Worm (Caenorhabditis elegans) whole organism, L4 larva: ENCODE data around the gene Y45G5AM.3.

Source experiments
- F37D6.2 ChIP-seq: sonication (generic microtip); optimal IDR thresholded peaks from 2 replicates; lab custom pipeline; 2016; ENCODE audit warnings: mild to moderate bottlenecking, missing genetic modification characterization, missing compliant biosample characterization
- F44E2.7 ChIP-seq: fragments of 200-800 bp; sonication (Bioruptor generic); IDR thresholded peaks from 2 replicates; pipeline ENCODE4 v2.1.2; 2022; ENCODE audit warnings: missing genetic modification characterization, missing compliant biosample characterization
- T26A8.4 ChIP-seq: fragments of 200-800 bp; sonication (Bioruptor generic); IDR thresholded peaks from 2 replicates; pipeline ENCODE4 v1.3.6; 2022; ENCODE audit warnings: missing genetic modification characterization, missing compliant biosample characterization
- Y75B8A.6 ChIP-seq: fragments of 200-800 bp; sonication (Bioruptor generic); IDR thresholded peaks from 2 replicates; pipeline ENCODE4 v1.3.6; 2022; ENCODE audit warnings: missing genetic modification reagents, missing genetic modification characterization, missing compliant biosample characterization
- aha-1 ChIP-seq: fragments of 150-350 bp; peaks from one replicate; lab custom pipeline; 2014; ENCODE audit warnings: missing biosample characterization, missing genetic modification characterization
- ceh-20 ChIP-seq: fragments of 200-800 bp; sonication (Bioruptor generic); IDR thresholded peaks from 2 replicates; pipeline ENCODE4 v1.3.6; 2022; ENCODE audit warnings: missing genetic modification reagents, missing genetic modification characterization, missing compliant biosample characterization
- ceh-28 ChIP-seq: fragments of 150-350 bp; optimal IDR thresholded peaks from 2 replicates; lab custom pipeline; 2014; ENCODE audit warnings: missing biosample characterization, missing genetic modification reagents, missing genetic modification characterization
- ceh-62 ChIP-seq: sonication (generic microtip); optimal IDR thresholded peaks from 2 replicates; lab custom pipeline; 2017; ENCODE audit warnings: missing biosample characterization, missing genetic modification characterization
- ctbp-1 ChIP-seq: fragments of 200-800 bp; sonication (Bioruptor generic); IDR thresholded peaks from 2 replicates; pipeline ENCODE4 v1.3.6; 2022; ENCODE audit warnings: missing genetic modification reagents, missing genetic modification characterization, missing compliant biosample characterization
- daf-12 ChIP-seq: fragments of 150-350 bp; optimal IDR thresholded peaks from 2 replicates; lab custom pipeline; 2014; ENCODE audit warnings: missing biosample characterization, missing genetic modification reagents, missing genetic modification characterization
- dmd-6 ChIP-seq: fragments of 200-800 bp; sonication (Bioruptor generic); IDR thresholded peaks from 2 replicates; pipeline ENCODE4 v1.3.6; 2022; ENCODE audit warnings: missing genetic modification reagents, missing genetic modification characterization, missing compliant biosample characterization
- dmd-8 ChIP-seq: fragments of 200-800 bp; sonication (Bioruptor generic); IDR thresholded peaks from 2 replicates; pipeline ENCODE4 v1.3.6; 2022; ENCODE audit warnings: missing genetic modification characterization, missing compliant biosample characterization
- duxl-1 ChIP-seq: sonication (generic microtip); optimal IDR thresholded peaks from 2 replicates; lab custom pipeline; 2016; ENCODE audit warnings: mild to moderate bottlenecking, missing genetic modification characterization, moderate library complexity, missing compliant biosample characterization; ENCODE audit not compliant: poor library complexity
- egl-43 ChIP-seq: fragments of 200-800 bp; sonication (Bioruptor generic); IDR thresholded peaks from 2 replicates; pipeline ENCODE4 v1.3.6; 2022; ENCODE audit warnings: missing genetic modification reagents, missing genetic modification characterization, missing compliant biosample characterization
- fos-1 ChIP-seq: fragments of 150-350 bp; optimal IDR thresholded peaks from 2 replicates; lab custom pipeline; 2014; ENCODE audit warnings: missing biosample characterization, missing genetic modification characterization
- gei-8 ChIP-seq: fragments of 200-800 bp; sonication (Bioruptor generic); optimal IDR thresholded peaks from 2 replicates; lab custom pipeline; 2018; ENCODE audit warnings: mild to moderate bottlenecking, missing genetic modification characterization, missing compliant biosample characterization
- hmg-1.1 ChIP-seq: fragments of 200-800 bp; sonication (Bioruptor generic); IDR thresholded peaks from 2 replicates; pipeline ENCODE4 v1.3.6; 2022; ENCODE audit warnings: missing genetic modification reagents, missing genetic modification characterization, missing compliant biosample characterization
- lim-7 ChIP-seq: fragments of 200-800 bp; sonication (Bioruptor generic); IDR thresholded peaks from 2 replicates; pipeline ENCODE4 v1.3.6; 2022; ENCODE audit warnings: missing genetic modification characterization, missing compliant biosample characterization
- lin-1 ChIP-seq: fragments of 200-800 bp; sonication (Bioruptor generic); IDR thresholded peaks from 2 replicates; pipeline ENCODE4 v1.3.6; 2022; ENCODE audit warnings: missing genetic modification reagents, missing genetic modification characterization, missing compliant biosample characterization
- lin-29 ChIP-seq: fragments of 200-800 bp; sonication (Bioruptor generic); IDR thresholded peaks from 2 replicates; pipeline ENCODE4 v1.3.6; 2022; ENCODE audit warnings: missing genetic modification reagents, missing genetic modification characterization, missing compliant biosample characterization
- lsy-2 ChIP-seq, 2 experiments: fragments of 150-350 bp in 1 of 2; sonication (generic microtip) in 1 of 2; optimal IDR thresholded peaks; 2 replicates each; lab custom pipeline; 2014 to 2017; ENCODE audit warnings: missing biosample characterization in 2 of 2, missing genetic modification characterization in 2 of 2
- madf-5 ChIP-seq, 2 experiments: fragments of 200-800 bp; sonication (Bioruptor generic); IDR thresholded peaks; 2 replicates each; pipeline ENCODE4 v1.3.6; 2022; ENCODE audit warnings: missing compliant biosample characterization in 2 of 2, missing genetic modification characterization in 2 of 2
- mdt-29 ChIP-seq: fragments of 200-800 bp; sonication (Bioruptor generic); IDR thresholded peaks from 2 replicates; pipeline ENCODE4 v1.3.6; 2022; ENCODE audit warnings: missing genetic modification reagents, missing genetic modification characterization, missing compliant biosample characterization
- mes-2 ChIP-seq: sonication (generic microtip); optimal IDR thresholded peaks from 2 replicates; lab custom pipeline; 2016; ENCODE audit warnings: missing genotype, mild to moderate bottlenecking, missing genetic modification characterization, missing compliant biosample characterization; ENCODE audit not compliant: poor library complexity, severe bottlenecking
- mxl-3 ChIP-seq: fragments of 200-800 bp; sonication (Bioruptor generic); optimal IDR thresholded peaks from 2 replicates; lab custom pipeline; 2018; ENCODE audit warnings: mild to moderate bottlenecking, missing genetic modification characterization, missing compliant biosample characterization
- nhr-111 ChIP-seq: fragments of 200-800 bp; sonication (Bioruptor generic); optimal IDR thresholded peaks from 2 replicates; lab custom pipeline; 2018; ENCODE audit warnings: mild to moderate bottlenecking, missing genetic modification characterization, missing compliant biosample characterization
- nhr-237 ChIP-seq: sonication (generic microtip); optimal IDR thresholded peaks from 2 replicates; lab custom pipeline; 2017; ENCODE audit warnings: missing biosample characterization, missing genetic modification characterization
- nhr-28 ChIP-seq: fragments of 150-350 bp; optimal IDR thresholded peaks from 2 replicates; lab custom pipeline; 2014; ENCODE audit warnings: missing biosample characterization, missing genetic modification characterization
- pha-4 ChIP-seq, 2 experiments: fragments of 150-350 bp in 1 of 2; fragments of 200-800 bp in 1 of 2; sonication (Bioruptor generic) in 1 of 2; IDR thresholded peaks in 1 of 2; optimal IDR thresholded peaks in 1 of 2; 2 replicates each; pipeline versions ENCODE4 v1.3.6 to Lab custom; 2014 to 2022; ENCODE audit warnings: missing genetic modification characterization in 2 of 2, missing genetic modification reagents in 2 of 2, missing biosample characterization in 1 of 2, missing compliant biosample characterization in 1 of 2
- php-3 ChIP-seq: fragments of 200-800 bp; sonication (Bioruptor generic); IDR thresholded peaks from 2 replicates; pipeline ENCODE4 v1.3.6; 2022; ENCODE audit warnings: missing genetic modification reagents, missing genetic modification characterization, missing compliant biosample characterization
- saeg-2 ChIP-seq: fragments of 200-800 bp; sonication (Bioruptor generic); IDR thresholded peaks from 2 replicates; pipeline ENCODE4 v1.3.6; 2022; ENCODE audit warnings: missing genetic modification reagents, missing genetic modification characterization, missing compliant biosample characterization
- set-16 ChIP-seq: fragments of 200-800 bp; sonication (Bioruptor generic); IDR thresholded peaks from 2 replicates; pipeline ENCODE4 v1.3.6; 2022; ENCODE audit warnings: missing genetic modification reagents, missing genetic modification characterization, missing compliant biosample characterization
- spr-3 ChIP-seq: fragments of 200-800 bp; sonication (Bioruptor generic); optimal IDR thresholded peaks from 2 replicates; lab custom pipeline; 2018; ENCODE audit warnings: mild to moderate bottlenecking, missing genetic modification characterization, missing compliant biosample characterization
- unc-62 ChIP-seq, 3 experiments: fragments of 150-350 bp in 1 of 3; sonication (generic microtip); optimal IDR thresholded peaks in 2 of 3; peaks in 1 of 3; 1 replicate in 1 of 3; 2 replicates in 2 of 3; lab custom pipeline; 2014 to 2017; ENCODE audit warnings: missing biosample characterization in 3 of 3, missing genetic modification characterization in 3 of 3, missing genetic modification reagents in 3 of 3, missing genotype in 1 of 3
- vab-7 ChIP-seq: fragments of 200-800 bp; sonication (Bioruptor generic); IDR thresholded peaks from 2 replicates; pipeline ENCODE4 v1.3.6; 2022; ENCODE audit warnings: missing genetic modification reagents, missing genetic modification characterization, missing compliant biosample characterization
- zag-1 ChIP-seq: fragments of 150-350 bp; optimal IDR thresholded peaks from 2 replicates; lab custom pipeline; 2014; ENCODE audit warnings: missing biosample characterization, missing genetic modification characterization
- zfp-3 ChIP-seq: fragments of 200-800 bp; sonication (Bioruptor generic); conservative IDR thresholded peaks from 2 replicates; pipeline ENCODE4 v1.3.6; 2022; ENCODE audit warnings: missing genetic modification reagents, missing genetic modification characterization, missing compliant biosample characterization

Gene Y45G5AM.3

DNA sequence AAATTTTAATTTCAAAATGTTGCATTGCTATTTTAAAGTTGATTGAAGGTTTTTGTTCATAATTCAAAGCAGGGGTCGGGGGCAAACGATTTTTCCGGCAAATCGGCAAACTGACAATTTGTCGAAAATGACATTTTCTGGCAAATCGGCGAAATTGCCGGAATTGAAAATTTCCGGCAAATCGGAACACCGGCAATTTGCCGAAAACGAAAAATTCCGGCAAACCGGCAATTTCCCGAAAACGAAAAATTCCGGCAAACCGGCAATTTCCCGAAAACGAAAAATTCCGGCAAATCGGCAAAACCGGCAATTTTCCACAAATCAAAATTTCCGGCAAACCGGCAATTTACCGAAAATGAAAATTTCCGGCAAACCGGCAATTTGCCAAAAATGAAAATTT, 25.9 kb downstream of the Y45G5AM.3 start:
- TF ChIP-seq zfp-3 (GFP tag; lab: Robert Waterston, UW) (0 out of 2 replicates have a peak, but pooled peaks have one; percentile 84), F44E2.7 (GFP tag; lab: Robert Waterston, UW) (no peak), lin-1 (GFP tag; lab: Robert Waterston, UW) (no peak), set-16 (GFP tag; lab: Robert Waterston, UW) (peak; percentile 35; the same call in 1 of the 2 replicates), lin-29 (GFP tag; lab: Robert Waterston, UW) (peak; percentile 46; the same call in 1 of the 2 replicates), duxl-1 (tag; lab: Kevin White, UChicago) (peak; percentile 21), aha-1 (tag; lab: Kevin White, UChicago) (no peak), mdt-29 (GFP tag; lab: Robert Waterston, UW) (peak; percentile 39; the same call in 1 of the 2 replicates), vab-7 (0 out of 2 replicates have a peak, but pooled peaks have one; percentile 22), spr-3 (GFP tag; lab: Kevin White, UChicago) (no peak), lsy-2 (tag; optimal IDR thresholded peaks at IDR 0.05; lab: Kevin White, UChicago) (no peak), gei-8 (GFP tag; lab: Kevin White, UChicago) (peak; percentile 56), madf-5 (GFP tag; IDR thresholded peaks at IDR 0.05; lab: Robert Waterston, UW) (0 out of 4 replicates have a peak, but pooled peaks of 1 of the 2 experiments have one; percentile 62), hmg-1.1 (GFP tag; lab: Robert Waterston, UW) (peak; percentile 31; the same call in 1 of the 2 replicates), php-3 (GFP tag; lab: Robert Waterston, UW) (peak; percentile 12; the same call in 1 of the 2 replicates), dmd-8 (GFP tag; lab: Robert Waterston, UW) (0 out of 2 replicates have a peak, but pooled peaks have one; percentile 36), T26A8.4 (GFP tag; lab: Robert Waterston, UW) (peak; percentile 66), lim-7 (GFP tag; lab: Robert Waterston, UW) (no peak), egl-43 (peak; percentile 47; the same call in 1 of the 2 replicates), dmd-6 (peak; percentile 45), F37D6.2 (tag; lab: Kevin White, UChicago) (no peak), ceh-28 (tag; lab: Kevin White, UChicago) (no peak), ctbp-1 (GFP tag; lab: Robert Waterston, UW) (0 out of 2 replicates have a peak, but pooled peaks have one; percentile 28), fos-1 (tag; lab: Kevin White, UChicago) (no peak), nhr-237 (no peak), nhr-111 (GFP tag; lab: Kevin White, UChicago) (peak; percentile 32)

DNA sequence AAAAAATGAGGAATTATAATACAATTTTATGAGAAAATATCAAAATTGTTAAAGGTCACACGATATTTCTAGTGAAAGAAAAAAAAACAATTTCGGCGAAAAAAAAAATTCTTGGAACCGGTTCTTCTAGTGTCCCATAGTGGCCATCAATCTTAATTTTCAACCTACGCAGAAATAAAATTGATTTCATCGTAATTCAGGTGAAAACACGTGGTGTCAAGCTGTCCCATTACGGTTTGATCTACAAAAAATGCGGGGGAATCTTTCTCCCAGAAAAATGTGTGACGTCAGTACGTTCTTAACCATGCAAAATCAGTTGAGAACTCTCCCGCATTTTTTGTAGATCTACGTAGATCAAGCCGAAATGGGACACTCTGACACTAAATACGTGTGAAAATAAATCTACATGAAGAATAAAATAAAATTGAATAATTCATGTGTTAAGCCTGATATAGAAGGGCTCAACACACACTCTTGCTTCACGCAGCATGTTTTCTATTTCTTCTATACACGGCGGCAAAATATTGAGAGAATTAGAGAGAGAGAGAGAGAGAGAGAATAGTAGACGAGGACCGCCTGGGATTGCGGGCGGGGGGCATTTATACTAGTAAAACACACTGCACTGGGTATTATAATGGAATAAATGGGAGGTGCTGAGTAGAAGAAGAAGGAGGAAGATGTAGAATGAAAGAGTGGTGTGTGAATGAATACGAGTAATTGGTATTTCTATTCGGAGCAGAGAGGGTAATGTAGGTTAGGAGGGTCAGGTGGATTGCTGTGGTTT, 28.5 kb downstream of the Y45G5AM.3 start:
- TF ChIP-seq ceh-20 (GFP tag; lab: Robert Waterston, UW) (peak; percentile 43; the same call in 1 of the 2 replicates), zag-1 (no peak), ceh-62 (no peak), unc-62 (GFP tag; optimal IDR thresholded peaks at IDR 0.05 in 1 of 2; lab: Kevin White, UChicago) (no peak), unc-62 (tag; optimal IDR thresholded peaks at IDR 0.05; lab: Kevin White, UChicago) (no peak), pha-4 (GFP tag; IDR thresholded peaks at IDR 0.05; lab: Robert Waterston, UW) (no peak), pha-4 (tag; optimal IDR thresholded peaks at IDR 0.05; lab: Kevin White, UChicago) (no peak), T26A8.4 (GFP tag; lab: Robert Waterston, UW) (no peak), Y75B8A.6 (GFP tag; lab: Robert Waterston, UW) (no peak), dmd-8 (GFP tag; lab: Robert Waterston, UW) (no peak), dmd-6 (peak; percentile 35; the same call in 1 of the 2 replicates), aha-1 (tag; lab: Kevin White, UChicago) (peak; percentile 67), daf-12 (tag; lab: Kevin White, UChicago) (no peak), nhr-28 (tag; lab: Kevin White, UChicago) (peak; percentile 3), lim-7 (GFP tag; lab: Robert Waterston, UW) (no peak), mes-2 (tag; lab: Kevin White, UChicago) (peak; percentile 16), mxl-3 (GFP tag; lab: Kevin White, UChicago) (peak; percentile 8), saeg-2 (GFP tag; lab: Robert Waterston, UW) (no peak)
